Worm (Caenorhabditis elegans) whole organism, early embryonic: Measurements from ENCODE around the gene his-42.

Experiments used
- B0310.2 ChIP-seq: sonication (generic microtip); optimal IDR thresholded peaks from 2 replicates; lab custom pipeline; 2016; ENCODE audit warnings: mild to moderate bottlenecking, missing genetic modification characterization, missing compliant biosample characterization
- F13C5.2 ChIP-seq: sonication (generic microtip); optimal IDR thresholded peaks from 2 replicates; lab custom pipeline; 2017; ENCODE audit warnings: mild to moderate bottlenecking, missing genetic modification characterization, inconsistent platforms, missing compliant biosample characterization
- aly-1 ChIP-seq: sonication (generic microtip); optimal IDR thresholded peaks from 2 replicates; lab custom pipeline; 2016; ENCODE audit warnings: missing genetic modification characterization, missing compliant biosample characterization
- ama-1 ChIP-seq: fragments of 150-350 bp; optimal IDR thresholded peaks from 2 replicates; lab custom pipeline; 2014
- ceh-13 ChIP-seq: fragments of 200-800 bp; sonication (Bioruptor generic); optimal IDR thresholded peaks from 2 replicates; lab custom pipeline; 2018; ENCODE audit warnings: mild to moderate bottlenecking, missing genetic modification characterization, missing compliant biosample characterization
- hnd-1 ChIP-seq: sonication (generic microtip); optimal IDR thresholded peaks from 2 replicates; lab custom pipeline; 2016; ENCODE audit warnings: missing genetic modification characterization, missing compliant biosample characterization
- scrt-1 ChIP-seq: fragments of 200-800 bp; sonication (Bioruptor generic); IDR thresholded peaks from 2 replicates; pipeline ENCODE4 v1.3.6; 2022; ENCODE audit warnings: missing genetic modification characterization, missing compliant biosample characterization
- tbx-11 ChIP-seq: fragments of 200-800 bp; sonication (Bioruptor generic); IDR thresholded peaks from 2 replicates; pipeline ENCODE4 v1.3.6; 2022; ENCODE audit warnings: missing genetic modification characterization, missing compliant biosample characterization

DNA sequence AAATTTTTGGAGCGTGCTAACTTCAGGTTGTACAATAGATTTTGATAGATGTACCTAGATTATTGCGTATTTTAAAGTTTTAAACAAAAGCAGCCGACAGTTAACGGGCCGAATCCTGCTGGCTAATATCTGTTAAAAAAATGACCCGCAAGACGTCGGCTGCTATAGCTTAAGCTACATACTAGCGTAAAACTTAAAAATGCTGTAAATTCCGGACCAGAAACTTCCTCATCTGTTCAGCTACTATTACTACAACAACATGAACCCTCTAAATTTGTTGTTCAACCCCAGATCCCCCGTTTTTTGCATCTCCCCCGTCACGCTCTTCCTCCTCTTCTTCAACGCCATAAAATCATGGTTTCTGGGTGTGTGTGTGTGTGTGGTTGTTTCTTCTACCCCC is 41.6 kb downstream of the his-42 start:
- TF ChIP-seq tbx-11 (GFP tag; lab: Robert Waterston, UW) = no peak
- no peak for TF ChIP-seq ama-1
- no peak for TF ChIP-seq B0310.2 (tag; lab: Kevin White, UChicago)
- TF ChIP-seq hnd-1 = no peak
- TF ChIP-seq scrt-1 (GFP tag; lab: Robert Waterston, UW) = no peak
- TF ChIP-seq F13C5.2 = no peak
- no peak for TF ChIP-seq ceh-13 (GFP tag; lab: Kevin White, UChicago)
- no peak for TF ChIP-seq aly-1 (tag; lab: Kevin White, UChicago)
